Fruit fly (Drosophila melanogaster): ENCODE results near the gene CG34426.

The CG34426 gene

DNA sequence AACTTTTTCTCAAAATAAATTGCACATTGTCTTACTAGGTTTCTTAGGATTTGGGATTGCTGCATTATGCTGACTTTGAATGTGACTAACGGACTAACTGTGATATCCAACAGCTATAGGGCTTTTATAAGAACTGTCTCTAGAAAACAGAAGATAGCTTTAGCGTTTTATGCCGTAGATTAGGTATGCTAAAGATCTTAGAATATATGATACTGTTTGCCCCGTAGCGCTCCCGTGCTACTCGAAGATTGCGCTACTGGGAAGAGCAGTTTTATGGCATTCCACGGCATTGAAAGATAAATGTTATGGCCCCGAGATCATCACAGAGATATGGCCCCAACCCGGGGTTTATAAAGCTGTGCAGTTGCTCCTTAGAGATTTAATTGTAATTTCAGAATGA, at the start of gene CG34426, which contains the start of gene CG13311:
Gene CG34426, plus strand, starts transcription at position 400 of the 400 bp plus-strand sequence.
Gene CG13311, minus strand, starts transcription at position 101 of the 400 bp plus-strand sequence.
- TF ChIP-seq wor (GFP tag; IDR thresholded peaks at IDR 0.05) (no peak), Sox102F (GFP tag; optimal IDR thresholded peaks at IDR 0.05) (no peak), p53 (GFP tag; optimal IDR thresholded peaks at IDR 0.05) (no peak), CG17359 (tag; optimal IDR thresholded peaks at IDR 0.05) (no peak), toy (GFP tag; IDR thresholded peaks at IDR 0.05) (no peak), gro (GFP tag; optimal IDR thresholded peaks at IDR 0.05) (no peak), her (GFP tag; optimal IDR thresholded peaks at IDR 0.05) (no peak), Adf1 (GFP tag; IDR thresholded peaks at IDR 0.05) (no peak), CTCF (GFP tag; optimal IDR thresholded peaks at IDR 0.05) (no peak), CG6765 (GFP tag; optimal IDR thresholded peaks at IDR 0.05) (no peak), CG8765 (GFP tag; IDR thresholded peaks at IDR 0.05) (no peak), az2 (GFP tag; optimal IDR thresholded peaks at IDR 0.05) (no peak), Dref (GFP tag; IDR thresholded peaks at IDR 0.05) (no peak)

DNA sequence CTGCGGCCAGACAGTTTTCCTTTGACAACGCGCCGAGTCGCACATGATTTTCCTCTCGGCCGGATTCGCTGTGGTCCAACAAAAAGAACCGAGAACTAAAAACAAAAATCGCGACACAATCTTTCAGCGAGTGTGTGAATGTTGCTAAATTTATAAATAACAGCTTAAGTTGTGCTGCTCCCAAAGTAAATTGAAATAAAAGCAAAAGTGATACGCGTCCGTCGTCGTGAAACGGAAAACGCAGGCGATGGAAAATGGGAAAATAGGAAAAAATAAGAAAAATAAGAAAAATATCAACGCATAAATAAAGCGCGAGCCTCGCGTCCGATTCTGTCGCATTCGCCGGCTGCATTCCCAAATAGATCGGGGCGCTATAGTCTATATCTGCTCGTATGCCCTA, 48.7 kb upstream of the CG34426 start, which contains the start of gene Fhos:
Gene Fhos, plus strand, starts transcription at position 28 of the 400 bp plus-strand sequence.
- TF ChIP-seq Sry-β (GFP tag; optimal IDR thresholded peaks at IDR 0.05), result no peak
- no peak for TF ChIP-seq fd102C (GFP tag; optimal IDR thresholded peaks at IDR 0.05)
- TF ChIP-seq CG10462 (GFP tag; optimal IDR thresholded peaks at IDR 0.05), result no peak
- no peak for TF ChIP-seq gcm2 (GFP tag; optimal IDR thresholded peaks at IDR 0.05)
- TF ChIP-seq CG2875 (GFP tag; optimal IDR thresholded peaks at IDR 0.05), result no peak
- no peak for TF ChIP-seq dysf (GFP tag; IDR thresholded peaks at IDR 0.05)
- TF ChIP-seq ERR (GFP tag; optimal IDR thresholded peaks at IDR 0.05), result no peak
- 0 out of 4 replicates have a peak, but pooled peaks have one; percentile 18 for TF ChIP-seq chinmo (GFP tag; IDR thresholded peaks at IDR 0.05; ENCODE audit: partially characterized antibody)
- no peak for TF ChIP-seq HLHmδ (GFP tag; optimal IDR thresholded peaks at IDR 0.05)
- TF ChIP-seq abd-A (tag; optimal IDR thresholded peaks at IDR 0.05), result no peak
- TF ChIP-seq sd (tag; optimal IDR thresholded peaks at IDR 0.05), result peak; percentile 9

DNA sequence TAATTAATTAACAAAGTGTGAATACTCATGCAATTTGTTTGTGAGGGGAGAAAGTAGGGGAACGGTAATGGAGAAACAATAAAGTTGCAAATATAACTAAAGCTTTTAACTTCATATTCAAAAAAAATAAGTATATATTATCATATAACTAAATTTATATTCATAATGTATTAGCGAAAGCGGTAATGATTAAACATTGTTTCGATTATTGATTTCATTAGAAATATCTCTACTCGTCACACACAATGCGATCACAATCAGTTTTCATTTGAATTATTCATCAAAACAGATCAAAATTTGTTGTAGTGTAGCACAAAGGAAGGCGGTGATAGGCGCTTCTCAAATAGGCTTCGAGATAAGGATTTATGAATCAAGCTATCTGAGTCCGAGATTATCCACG, 46.6 kb upstream of the CG34426 start, which contains the start of gene CG6576:
Gene CG6576, plus strand, starts transcription at position 301 of the 400 bp plus-strand sequence.
- TF ChIP-seq CG9797 (GFP tag; optimal IDR thresholded peaks at IDR 0.05) (no peak), PHDP (tag; optimal IDR thresholded peaks at IDR 0.05) (no peak), nerfin-1 (tag; optimal IDR thresholded peaks at IDR 0.05) (no peak)

DNA sequence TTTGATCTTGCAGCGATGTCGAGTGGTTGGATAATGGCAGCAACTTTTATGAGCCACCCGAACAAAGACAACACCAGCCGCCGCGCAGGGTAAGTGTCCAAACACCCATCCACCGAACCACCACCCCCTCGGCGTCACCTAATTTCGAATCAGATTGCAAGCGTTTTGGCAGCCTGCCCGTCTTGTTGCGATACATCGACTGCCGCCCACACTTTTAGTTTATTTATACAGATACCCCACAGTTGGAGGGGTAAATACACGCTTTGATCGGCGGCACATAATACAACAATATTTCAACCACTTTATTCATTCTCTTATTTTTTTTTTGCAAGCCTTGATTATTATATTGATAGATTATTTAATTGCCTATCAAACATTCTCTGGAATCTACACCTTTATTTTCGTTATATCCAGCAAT, 39.2 kb upstream of the CG34426 start:
- TF ChIP-seq CG2120 (GFP tag; optimal IDR thresholded peaks at IDR 0.05) (peak; percentile 71), br (optimal IDR thresholded peaks at IDR 0.05) (no peak), btn (GFP tag; optimal IDR thresholded peaks at IDR 0.05) (no peak), eve (GFP tag; optimal IDR thresholded peaks at IDR 0.05) (no peak), CG6175 (GFP tag; IDR thresholded peaks at IDR 0.05) (peak; percentile 56; the same call in 1 of the 3 replicates), CG17186 (GFP tag; optimal IDR thresholded peaks at IDR 0.05) (no peak), CG8388 (GFP tag; optimal IDR thresholded peaks at IDR 0.05) (no peak), CG2889 (GFP tag; IDR thresholded peaks at IDR 0.05) (no peak), fd3F (GFP tag; optimal IDR thresholded peaks at IDR 0.05) (peak; percentile 48), Dref (GFP tag; IDR thresholded peaks at IDR 0.05) (no peak), Poxn (GFP tag; IDR thresholded peaks at IDR 0.05) (no peak), CG12769 (tag; optimal IDR thresholded peaks at IDR 0.05) (peak; percentile 68), Atf6 (GFP tag; IDR thresholded peaks at IDR 0.05) (peak; percentile 65; the same call in 1 of the 2 replicates), Mad (GFP tag; optimal IDR thresholded peaks at IDR 0.05) (no peak), so (GFP tag; IDR thresholded peaks at IDR 0.05) (peak; percentile 64), lab (GFP tag; optimal IDR thresholded peaks at IDR 0.05) (peak; percentile 26), prd (optimal IDR thresholded peaks at IDR 0.05) (no peak), prd (GFP tag; IDR thresholded peaks at IDR 0.05) (peak; percentile 52; the same call in 1 of the 3 replicates), PHDP (tag; optimal IDR thresholded peaks at IDR 0.05) (peak; percentile 43), wor (GFP tag; IDR thresholded peaks at IDR 0.05) (no peak), ttk (GFP tag; IDR thresholded peaks at IDR 0.05) (peak; percentile 73), CG6813 (GFP tag; optimal IDR thresholded peaks at IDR 0.05) (no peak), CG12744 (GFP tag; optimal IDR thresholded peaks at IDR 0.05) (no peak), CG11695 (GFP tag; IDR thresholded peaks at IDR 0.05) (0 out of 3 replicates have a peak, but pooled peaks have one; percentile 49)

All from whole organism, embryonic.